Fruit fly (Drosophila melanogaster) whole organism, embryonic: ENCODE measurements around the gene shams.

Experiments
- B-H2 ChIP-seq: fragments of 200-800 bp; sonication (Bioruptor generic); optimal IDR thresholded peaks from 2 replicates; lab custom pipeline; 2018; ENCODE audit warnings: missing biosample characterization, mild to moderate bottlenecking, missing genetic modification characterization
- BEAF-32 ChIP-seq: fragments of 200-800 bp; sonication (Bioruptor generic); optimal IDR thresholded peaks from 3 replicates; lab custom pipeline; 2017; ENCODE audit warnings: missing biosample characterization, missing genetic modification characterization, mild to moderate bottlenecking, moderate library complexity, missing genetic modification reagents
- Blimp-1 ChIP-seq: fragments of 200-800 bp; sonication (Bioruptor generic); optimal IDR thresholded peaks from 3 replicates; lab custom pipeline; 2018; ENCODE audit warnings: missing biosample characterization, missing genetic modification characterization, mild to moderate bottlenecking, moderate library complexity, missing genetic modification reagents
- BtbVII ChIP-seq: fragments of 200-800 bp; sonication (Bioruptor generic); optimal IDR thresholded peaks from 3 replicates; lab custom pipeline; 2017; ENCODE audit warnings: missing biosample characterization, mild to moderate bottlenecking, missing genetic modification characterization
- CG10366 ChIP-seq: fragments of 200-800 bp; sonication (Bioruptor generic); IDR thresholded peaks from 2 replicates; pipeline ENCODE4 v1.3.6; 2022; ENCODE audit warnings: missing biosample characterization, missing genetic modification characterization
- CG10543 ChIP-seq: fragments of 200-800 bp; sonication (Bioruptor generic); optimal IDR thresholded peaks from 3 replicates; lab custom pipeline; 2017; ENCODE audit warnings: missing biosample characterization, mild to moderate bottlenecking, missing genetic modification characterization, moderate library complexity
- CG15514 ChIP-seq: fragments of 200-800 bp; sonication (Bioruptor generic); optimal IDR thresholded peaks from 3 replicates; lab custom pipeline; 2017; ENCODE audit warnings: missing biosample characterization, missing genetic modification characterization, mild to moderate bottlenecking, moderate library complexity, missing genetic modification reagents
- CG17829 ChIP-seq: fragments of 200-800 bp; optimal IDR thresholded peaks from 2 replicates; lab custom pipeline; 2019; ENCODE audit warnings: missing biosample characterization, mild to moderate bottlenecking, missing genetic modification characterization, moderate library complexity
- CG18764 ChIP-seq: fragments of 200-800 bp; sonication (Bioruptor generic); optimal IDR thresholded peaks from 3 replicates; lab custom pipeline; 2016; ENCODE audit warnings: missing biosample characterization, missing genetic modification characterization
- CG31365 ChIP-seq: fragments of 200-800 bp; sonication (Bioruptor generic); optimal IDR thresholded peaks from 2 replicates; lab custom pipeline; 2018; ENCODE audit warnings: missing biosample characterization, mild to moderate bottlenecking, missing genetic modification characterization
- CG3163 ChIP-seq: fragments of 200-800 bp; sonication (Bioruptor generic); optimal IDR thresholded peaks from 3 replicates; lab custom pipeline; 2016; ENCODE audit warnings: missing biosample characterization, missing genetic modification characterization
- CG6854 ChIP-seq: fragments of 200-800 bp; sonication (Bioruptor generic); optimal IDR thresholded peaks from 3 replicates; lab custom pipeline; 2017; ENCODE audit warnings: missing biosample characterization, mild to moderate bottlenecking, missing genetic modification characterization
- CG7839 ChIP-seq: fragments of 200-800 bp; sonication (Bioruptor generic); optimal IDR thresholded peaks from 3 replicates; lab custom pipeline; 2018; ENCODE audit warnings: missing biosample characterization, mild to moderate bottlenecking, missing genetic modification characterization, moderate library complexity
- CG7987 ChIP-seq: fragments of 200-800 bp; sonication (Bioruptor generic); optimal IDR thresholded peaks from 2 replicates; lab custom pipeline; 2018; ENCODE audit warnings: missing biosample characterization, mild to moderate bottlenecking, missing genetic modification characterization, moderate library complexity
- CG8290 ChIP-seq, 3 experiments: fragments of 200-800 bp; sonication (Bioruptor generic); optimal IDR thresholded peaks; 2 replicates each; lab custom pipeline; 2016 to 2019; ENCODE audit warnings: missing biosample characterization in 3 of 3, missing genetic modification characterization in 3 of 3, mild to moderate bottlenecking in 2 of 3, moderate library complexity in 1 of 3
- CG9437 ChIP-seq: fragments of 200-800 bp; sonication (Bioruptor generic); optimal IDR thresholded peaks from 2 replicates; lab custom pipeline; 2018; ENCODE audit warnings: missing biosample characterization, mild to moderate bottlenecking, missing genetic modification characterization
- CoRest ChIP-seq: fragments of 200-800 bp; sonication (Bioruptor generic); optimal IDR thresholded peaks from 3 replicates; lab custom pipeline; 2018; ENCODE audit warnings: missing biosample characterization, mild to moderate bottlenecking, missing genetic modification characterization, moderate library complexity
- Deaf1 ChIP-seq: fragments of 200-800 bp; optimal IDR thresholded peaks from 3 replicates; lab custom pipeline; 2019; ENCODE audit warnings: missing biosample characterization, mild to moderate bottlenecking, missing genetic modification characterization, moderate library complexity
- Drgx ChIP-seq: fragments of 200-800 bp; sonication (Bioruptor generic); IDR thresholded peaks from 2 replicates; pipeline ENCODE4 v1.3.6; 2022; ENCODE audit warnings: missing biosample characterization, missing genetic modification characterization
- Eip74EF ChIP-seq, 2 experiments: fragments of 200-800 bp in 1 of 2; fragments of >200 bp in 1 of 2; sonication (Bioruptor generic) in 1 of 2; optimal IDR thresholded peaks; 2 replicates each; lab custom pipeline; 2017 to 2019; ENCODE audit warnings: missing biosample characterization in 2 of 2, missing genetic modification characterization in 2 of 2, mild to moderate bottlenecking in 1 of 2, moderate library complexity in 1 of 2
- Fer1 ChIP-seq: fragments of 200-800 bp; sonication (Bioruptor generic); optimal IDR thresholded peaks from 2 replicates; lab custom pipeline; 2017; ENCODE audit warnings: missing biosample characterization, mild to moderate bottlenecking, missing genetic modification characterization
- HLH4C ChIP-seq: fragments of 200-800 bp; sonication (Bioruptor generic); IDR thresholded peaks from 3 replicates; pipeline ENCODE4 v1.3.6; 2022; ENCODE audit warnings: missing biosample characterization, missing genetic modification characterization; ENCODE audit not compliant: partially characterized antibody
- Hand ChIP-seq: fragments of 200-800 bp; sonication (Bioruptor generic); optimal IDR thresholded peaks from 2 replicates; lab custom pipeline; 2017; ENCODE audit warnings: mild to moderate bottlenecking, missing biosample characterization, missing genetic modification reagents, missing genetic modification characterization
- Jarid2 ChIP-seq: fragments of 200-800 bp; sonication (Bioruptor generic); optimal IDR thresholded peaks from 3 replicates; lab custom pipeline; 2017; ENCODE audit warnings: mild to moderate bottlenecking, missing biosample characterization, missing genetic modification reagents, missing genetic modification characterization
- MESR4 ChIP-seq: fragments of 200-800 bp; sonication (Bioruptor generic); optimal IDR thresholded peaks from 2 replicates; lab custom pipeline; 2018; ENCODE audit warnings: missing biosample characterization, mild to moderate bottlenecking, missing genetic modification characterization, moderate library complexity
- Myb ChIP-seq: fragments of 200-800 bp; sonication (Bioruptor generic); optimal IDR thresholded peaks from 2 replicates; lab custom pipeline; 2016; ENCODE audit warnings: missing biosample characterization, missing genetic modification characterization
- Nf-YB ChIP-seq: fragments of 200-800 bp; sonication (Bioruptor generic); optimal IDR thresholded peaks from 3 replicates; lab custom pipeline; 2019; ENCODE audit warnings: missing biosample characterization, mild to moderate bottlenecking, missing genetic modification characterization, moderate library complexity
- Optix ChIP-seq: fragments of 200-800 bp; sonication (Bioruptor generic); IDR thresholded peaks from 3 replicates; pipeline ENCODE4 v1.3.6; 2022; ENCODE audit warnings: missing biosample characterization, missing genetic modification characterization
- PHDP ChIP-seq: fragments of 200-800 bp; sonication (Bioruptor generic); optimal IDR thresholded peaks from 3 replicates; lab custom pipeline; 2018; ENCODE audit warnings: missing biosample characterization, mild to moderate bottlenecking, missing genetic modification characterization, moderate library complexity
- Sry-β ChIP-seq: fragments of 200-800 bp; sonication (Bioruptor generic); optimal IDR thresholded peaks from 2 replicates; lab custom pipeline; 2018; ENCODE audit warnings: missing biosample characterization, mild to moderate bottlenecking, missing genetic modification characterization, moderate library complexity
- caup ChIP-seq: fragments of 200-800 bp; sonication (Bioruptor generic); optimal IDR thresholded peaks from 3 replicates; lab custom pipeline; 2017; ENCODE audit warnings: missing biosample characterization, mild to moderate bottlenecking, missing genetic modification characterization, moderate library complexity; ENCODE audit not compliant: severe bottlenecking
- chn ChIP-seq: fragments of 200-800 bp; sonication (Bioruptor generic); optimal IDR thresholded peaks from 2 replicates; lab custom pipeline; 2016; ENCODE audit warnings: missing biosample characterization, missing genetic modification characterization
- crp ChIP-seq, 2 experiments: fragments of 200-800 bp; sonication (Bioruptor generic); optimal IDR thresholded peaks; 2 replicates in 1 of 2; 3 replicates in 1 of 2; lab custom pipeline; 2017; ENCODE audit warnings: missing biosample characterization in 2 of 2, missing genetic modification characterization in 2 of 2, mild to moderate bottlenecking in 1 of 2, moderate library complexity in 1 of 2
- dati ChIP-seq: fragments of 200-800 bp; sonication (Bioruptor generic); IDR thresholded peaks from 2 replicates; pipeline ENCODE4 v1.3.6; 2022; ENCODE audit warnings: missing biosample characterization, missing genetic modification characterization
- exex ChIP-seq: fragments of 200-800 bp; sonication (Bioruptor generic); optimal IDR thresholded peaks from 4 replicates; lab custom pipeline; 2018; ENCODE audit warnings: missing biosample characterization, mild to moderate bottlenecking, missing genetic modification characterization, moderate library complexity
- ftz-f1 ChIP-seq: fragments of 200-800 bp; sonication (Bioruptor generic); optimal IDR thresholded peaks from 2 replicates; lab custom pipeline; 2016; ENCODE audit warnings: missing biosample characterization, missing genetic modification characterization
- kni ChIP-seq: fragments of 200-800 bp; sonication (Bioruptor generic); optimal IDR thresholded peaks from 3 replicates; lab custom pipeline; 2017; ENCODE audit warnings: mild to moderate bottlenecking, missing biosample characterization, missing genetic modification reagents, missing genetic modification characterization
- lbe ChIP-seq: fragments of 200-800 bp; sonication (Bioruptor generic); optimal IDR thresholded peaks from 2 replicates; lab custom pipeline; 2016; ENCODE audit warnings: missing biosample characterization, mild to moderate bottlenecking, missing genetic modification characterization
- mirr ChIP-seq: fragments of 200-800 bp; sonication (Bioruptor generic); optimal IDR thresholded peaks from 3 replicates; lab custom pipeline; 2018; ENCODE audit warnings: missing biosample characterization, mild to moderate bottlenecking, missing genetic modification characterization
- pfk ChIP-seq: fragments of 200-800 bp; sonication (Bioruptor generic); optimal IDR thresholded peaks from 2 replicates; lab custom pipeline; 2018; ENCODE audit warnings: missing biosample characterization, mild to moderate bottlenecking, missing genetic modification characterization, moderate library complexity
- pros ChIP-seq: fragments of 200-800 bp; sonication (Bioruptor generic); optimal IDR thresholded peaks from 3 replicates; lab custom pipeline; 2019; ENCODE audit warnings: missing biosample characterization, mild to moderate bottlenecking, missing genetic modification characterization, moderate library complexity
- ro ChIP-seq: fragments of 200-800 bp; sonication (Bioruptor generic); IDR thresholded peaks from 2 replicates; pipeline ENCODE4 v1.3.6; 2022; ENCODE audit warnings: missing biosample characterization, missing genetic modification characterization
- run ChIP-seq: fragments of 200-800 bp; sonication (Bioruptor generic); optimal IDR thresholded peaks from 3 replicates; lab custom pipeline; 2018; ENCODE audit warnings: missing biosample characterization, mild to moderate bottlenecking, missing genetic modification characterization
- sens ChIP-seq: fragments of 200-800 bp; sonication (Bioruptor generic); peaks from one replicate; lab custom pipeline; 2016; ENCODE audit warnings: missing biosample characterization, missing genetic modification characterization
- ssp ChIP-seq: fragments of 200-800 bp; sonication (Bioruptor generic); IDR thresholded peaks from 2 replicates; pipeline ENCODE4 v1.3.6; 2022; ENCODE audit warnings: missing biosample characterization, missing genetic modification characterization
- stwl ChIP-seq: fragments of 200-800 bp; sonication (Bioruptor generic); optimal IDR thresholded peaks from 3 replicates; lab custom pipeline; 2018; ENCODE audit warnings: missing biosample characterization, mild to moderate bottlenecking, missing genetic modification characterization, moderate library complexity

Gene shams

DNA sequence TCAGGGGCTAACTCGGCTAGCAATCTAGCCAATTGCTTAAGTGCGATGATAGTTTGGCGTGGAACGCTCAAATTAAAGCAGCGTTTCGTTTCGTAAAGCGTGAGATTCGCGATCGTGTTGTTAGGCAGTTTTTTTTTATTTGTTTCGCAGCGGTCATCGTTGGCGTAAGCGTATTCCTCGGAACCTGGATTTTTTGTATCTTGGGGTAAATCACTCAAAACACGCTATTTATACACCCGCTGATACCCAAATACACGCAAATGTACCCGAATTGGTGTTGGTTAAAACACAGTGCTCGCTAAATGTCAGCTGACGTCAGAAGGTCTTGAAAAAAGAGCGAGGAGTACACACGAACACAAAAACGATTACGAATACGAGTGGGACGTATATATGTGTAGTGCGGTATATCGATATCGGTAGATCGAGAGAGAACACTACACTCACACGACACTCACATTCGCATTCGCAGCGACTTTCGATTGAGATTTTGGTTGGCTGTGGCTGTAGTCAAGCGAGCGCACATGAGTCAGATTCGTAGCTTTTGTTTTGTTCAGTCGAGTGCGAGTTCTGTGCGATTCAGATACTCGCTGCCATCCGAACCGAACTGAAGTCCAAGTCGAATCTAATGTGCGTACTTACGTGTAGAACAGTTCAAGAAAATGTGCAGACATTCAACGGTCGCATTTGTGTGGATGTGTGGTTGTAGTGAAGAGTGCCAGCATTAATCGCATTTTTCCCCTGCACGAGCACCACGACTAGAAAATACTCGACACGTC lies 24.5 kb downstream of the shams start (continued):
- no peak for TF ChIP-seq chn (GFP tag; lab: Kevin White, UChicago)
- TF ChIP-seq CG6854 (GFP tag; lab: Kevin White, UChicago): peak; percentile 10
- no peak for TF ChIP-seq CG7839
- TF ChIP-seq CG18764 (GFP tag; lab: Kevin White, UChicago): peak; percentile 25
- peak in 1 of 2 experiments; percentile 35 for TF ChIP-seq Eip74EF (GFP tag; optimal IDR thresholded peaks at IDR 0.05; lab: Kevin White, UChicago)
- TF ChIP-seq CG17829: peak; percentile 45
- peak; percentile 55 for TF ChIP-seq Blimp-1 (GFP tag; lab: Kevin White, UChicago)
- peak; percentile 9 for TF ChIP-seq Myb
- TF ChIP-seq PHDP (tag; lab: Kevin White, UChicago): peak; percentile 42
- no peak for TF ChIP-seq ssp (GFP tag; lab: Robert Waterston, UW)
- peak; percentile 61 for TF ChIP-seq BtbVII (GFP tag; lab: Kevin White, UChicago)
- TF ChIP-seq Nf-YB (GFP tag; lab: Kevin White, UChicago): peak; percentile 85
- peak; percentile 60 for TF ChIP-seq CG8290 (GFP tag; optimal IDR thresholded peaks at IDR 0.05; lab: Kevin White, UChicago)
- TF ChIP-seq CG8290 (tag; optimal IDR thresholded peaks at IDR 0.05; lab: Kevin White, UChicago): peak; percentile 68 to 70
- TF ChIP-seq caup (GFP tag; lab: Kevin White, UChicago): peak; percentile 39
- TF ChIP-seq Drgx (GFP tag; lab: Robert Waterston, UW): no peak
- TF ChIP-seq dati (GFP tag; lab: Robert Waterston, UW): no peak
- TF ChIP-seq CG7987 (GFP tag; lab: Kevin White, UChicago): peak; percentile 52
- TF ChIP-seq pfk (GFP tag; lab: Kevin White, UChicago): peak; percentile 94
- TF ChIP-seq CoRest (tag; lab: Kevin White, UChicago): peak; percentile 14
- TF ChIP-seq HLH4C (GFP tag; lab: Robert Waterston, UW): no peak
- TF ChIP-seq CG31365 (tag; lab: Kevin White, UChicago): peak; percentile 28
- TF ChIP-seq kni (GFP tag; lab: Kevin White, UChicago): peak; percentile 70
- peak; percentile 88 for TF ChIP-seq exex (tag; lab: Kevin White, UChicago)
- no peak for TF ChIP-seq ro (GFP tag; lab: Robert Waterston, UW)
- TF ChIP-seq Optix (GFP tag; lab: Robert Waterston, UW): no peak
- TF ChIP-seq sens (GFP tag; lab: Kevin White, UChicago): peak; percentile 62
- peak; percentile 91 for TF ChIP-seq CG10543
- TF ChIP-seq B-H2 (GFP tag; lab: Kevin White, UChicago): peak; percentile 70
- TF ChIP-seq Deaf1 (tag; lab: Kevin White, UChicago): peak; percentile 94
- peak; percentile 85 for TF ChIP-seq Jarid2 (GFP tag; lab: Kevin White, UChicago)
- TF ChIP-seq CG3163 (GFP tag; lab: Kevin White, UChicago): peak; percentile 25
- peak; percentile 70 for TF ChIP-seq Fer1 (GFP tag; lab: Kevin White, UChicago)
- peak; percentile 55 for TF ChIP-seq Hand (GFP tag; lab: Kevin White, UChicago)
- TF ChIP-seq BEAF-32: peak; percentile 46
- TF ChIP-seq CG10366 (GFP tag; lab: Robert Waterston, UW): no peak
- peak; percentile 33 for TF ChIP-seq CG15514 (GFP tag; lab: Kevin White, UChicago)
- TF ChIP-seq pros (GFP tag; lab: Kevin White, UChicago): peak; percentile 50
- peak; percentile 56 for TF ChIP-seq MESR4 (GFP tag; lab: Kevin White, UChicago)
- no peak for TF ChIP-seq CG9437 (GFP tag; lab: Kevin White, UChicago)
- peak; percentile 93 for TF ChIP-seq mirr (GFP tag; lab: Kevin White, UChicago)
- peak in 1 of 2 experiments; percentile 56 for TF ChIP-seq crp (GFP tag; optimal IDR thresholded peaks at IDR 0.05; lab: Kevin White, UChicago)
- TF ChIP-seq lbe: peak; percentile 88
- TF ChIP-seq Sry-β (GFP tag; lab: Kevin White, UChicago): peak; percentile 40
- TF ChIP-seq ftz-f1 (GFP tag; lab: Kevin White, UChicago): peak; percentile 46
- peak; percentile 73 for TF ChIP-seq stwl (tag; lab: Kevin White, UChicago)
- peak; percentile 21 for TF ChIP-seq run (tag; lab: Kevin White, UChicago)
